Fruit fly (Drosophila melanogaster): ENCODE results near the gene CG7627.

- no peak for TF ChIP-seq CG11617 (GFP tag; optimal IDR thresholded peaks at IDR 0.05)
- no peak for TF ChIP-seq Mnt (GFP tag; optimal IDR thresholded peaks at IDR 0.05)
Measured at dm6 chr2L:8394180-8394579, 31.9 kb upstream of the CG7627 start, which contains the start of gene lectin-29Ca.
